Fruit fly (Drosophila melanogaster): ENCODE measurements around the gene Six4.

Gene Six4

dm6 chr3L:20841465-20842109 is 49.0 kb upstream of the Six4 start, which contains the start of the genes CSN3 and CG11456 (continued):
- TF ChIP-seq nerfin-2 (GFP tag; IDR thresholded peaks at IDR 0.05; ENCODE audit: partially characterized antibody) (peak; percentile 31; the same call in 1 of the 2 replicates), repo (GFP tag; optimal IDR thresholded peaks at IDR 0.05) (peak; percentile 47), Eip74EF (GFP tag; optimal IDR thresholded peaks at IDR 0.05) (no peak), CG3995 (GFP tag; optimal IDR thresholded peaks at IDR 0.05) (peak; percentile 6), E2f2 (GFP tag; IDR thresholded peaks at IDR 0.05) (peak; percentile 81), CG10366 (GFP tag; IDR thresholded peaks at IDR 0.05) (no peak), insv (GFP tag; optimal IDR thresholded peaks at IDR 0.05) (peak in 1 of 2 experiments; percentile 7), CG1792 (GFP tag; optimal IDR thresholded peaks at IDR 0.05) (peak; percentile 24), sob (GFP tag; IDR thresholded peaks at IDR 0.05) (peak; percentile 75; the same call in 1 of the 2 replicates), corto (GFP tag; optimal IDR thresholded peaks at IDR 0.05) (no peak), br (optimal IDR thresholded peaks at IDR 0.05) (no peak), CG13624 (GFP tag; optimal IDR thresholded peaks at IDR 0.05) (peak; percentile 48), Bdp1 (GFP tag; optimal IDR thresholded peaks at IDR 0.05) (peak; percentile 6), CG12942 (GFP tag; optimal IDR thresholded peaks at IDR 0.05) (peak; percentile 15), CG4707 (GFP tag; optimal IDR thresholded peaks at IDR 0.05) (no peak), CG17612 (GFP tag; IDR thresholded peaks at IDR 0.05) (no peak), bcd (GFP tag; optimal IDR thresholded peaks at IDR 0.05) (peak; percentile 48), CG9727 (GFP tag; optimal IDR thresholded peaks at IDR 0.05) (peak; percentile 4), Camta (GFP tag; optimal IDR thresholded peaks at IDR 0.05) (peak; percentile 43), shn (GFP tag; optimal IDR thresholded peaks at IDR 0.05) (peak; percentile 6), CG3281 (GFP tag; optimal IDR thresholded peaks at IDR 0.05) (peak; percentile 14), CG13424 (tag; optimal IDR thresholded peaks at IDR 0.05) (no peak), Hr51 (GFP tag; optimal IDR thresholded peaks at IDR 0.05) (peak in 1 of 2 experiments; percentile 19), CG10543 (GFP tag; optimal IDR thresholded peaks at IDR 0.05) (no peak), z (GFP tag; IDR thresholded peaks at IDR 0.05) (no peak), Hr3 (GFP tag; optimal IDR thresholded peaks at IDR 0.05) (peak; percentile 40), CG4360 (GFP tag; IDR thresholded peaks at IDR 0.05) (no peak), NC2α (GFP tag; optimal IDR thresholded peaks at IDR 0.05) (no peak), eve (GFP tag; optimal IDR thresholded peaks at IDR 0.05) (no peak), exex (tag; optimal IDR thresholded peaks at IDR 0.05) (no peak), CG6254 (GFP tag; optimal IDR thresholded peaks at IDR 0.05) (no peak), CG13894 (tag; optimal IDR thresholded peaks at IDR 0.05) (peak; percentile 70), fd102C (GFP tag; optimal IDR thresholded peaks at IDR 0.05) (no peak), C15 (GFP tag; IDR thresholded peaks at IDR 0.05) (no peak), vnd (GFP tag; IDR thresholded peaks at IDR 0.05; ENCODE audit: partially characterized antibody) (peak; percentile 57; the same call in 2 of the 3 replicates), Doc3 (GFP tag; IDR thresholded peaks at IDR 0.05; ENCODE audit: partially characterized antibody) (peak; percentile 63; the same call in 1 of the 3 replicates), Rfx (GFP tag; IDR thresholded peaks at IDR 0.05) (peak; percentile 77), sima (GFP tag; optimal IDR thresholded peaks at IDR 0.05) (no peak), Lpt (GFP tag; optimal IDR thresholded peaks at IDR 0.05) (no peak), mld (GFP tag; IDR thresholded peaks at IDR 0.05; ENCODE audit: partially characterized antibody) (peak; percentile 23; the same call in 1 of the 3 replicates), CG12104 (GFP tag; optimal IDR thresholded peaks at IDR 0.05) (no peak), CG4617 (GFP tag; optimal IDR thresholded peaks at IDR 0.05; ENCODE audit: borderline replicate concordance) (peak; percentile 58), Atf-2 (GFP tag; optimal IDR thresholded peaks at IDR 0.05) (no peak), CG2129 (GFP tag; IDR thresholded peaks at IDR 0.05; ENCODE audit: partially characterized antibody) (0 out of 2 replicates have a peak, but pooled peaks have one; percentile 6), mam (GFP tag; optimal IDR thresholded peaks at IDR 0.05) (peak; percentile 76), oc (tag; optimal IDR thresholded peaks at IDR 0.05) (peak; percentile 28), nerfin-1 (tag; optimal IDR thresholded peaks at IDR 0.05) (no peak), Lim3 (GFP tag; IDR thresholded peaks at IDR 0.05) (no peak), fd64A (GFP tag; optimal IDR thresholded peaks at IDR 0.05) (no peak)

Measured in whole organism, embryonic.